Worm (Caenorhabditis elegans) whole organism, L2 larva: ENCODE results near the gene npp-1.

ENCODE experiments used
- C34F6.9 ChIP-seq: fragments of 150-350 bp; optimal IDR thresholded peaks from 2 replicates; lab custom pipeline; 2014; ENCODE audit warnings: missing biosample characterization, missing genetic modification characterization
- Y55F3AM.14 ChIP-seq: fragments of 200-800 bp; sonication (Bioruptor generic); optimal IDR thresholded peaks from 2 replicates; lab custom pipeline; 2018; ENCODE audit warnings: mild to moderate bottlenecking, missing genetic modification characterization, missing compliant biosample characterization
- ZK546.5 ChIP-seq: sonication (generic microtip); optimal IDR thresholded peaks from 2 replicates; lab custom pipeline; 2017; ENCODE audit warnings: missing biosample characterization, missing genetic modification characterization
- alr-1 ChIP-seq: fragments of 150-350 bp; optimal IDR thresholded peaks from 2 replicates; lab custom pipeline; 2014; ENCODE audit warnings: missing biosample characterization, missing genetic modification characterization
- aly-2 ChIP-seq: fragments of 150-350 bp; optimal IDR thresholded peaks from 2 replicates; lab custom pipeline; 2014; ENCODE audit warnings: missing biosample characterization, missing genetic modification characterization
- ama-1 ChIP-seq: fragments of 150-350 bp; optimal IDR thresholded peaks from 2 replicates; lab custom pipeline; 2018; ENCODE audit warnings: inconsistent platforms
- ceh-16 ChIP-seq: fragments of 150-350 bp; optimal IDR thresholded peaks from 2 replicates; lab custom pipeline; 2014; ENCODE audit warnings: missing biosample characterization, missing genetic modification characterization
- ceh-82 ChIP-seq: fragments of 150-350 bp; optimal IDR thresholded peaks from 2 replicates; lab custom pipeline; 2014; ENCODE audit warnings: missing biosample characterization, missing genetic modification characterization
- crh-2 ChIP-seq: sonication (generic microtip); optimal IDR thresholded peaks from 2 replicates; lab custom pipeline; 2017; ENCODE audit warnings: missing biosample characterization, missing genetic modification characterization
- dmd-4 ChIP-seq: sonication (generic microtip); optimal IDR thresholded peaks from 2 replicates; lab custom pipeline; 2017; ENCODE audit warnings: missing biosample characterization, missing genetic modification characterization
- elt-1 ChIP-seq: fragments of 150-350 bp; optimal IDR thresholded peaks from 2 replicates; lab custom pipeline; 2014; ENCODE audit warnings: missing biosample characterization, missing genetic modification characterization
- fos-1 ChIP-seq: fragments of 150-350 bp; optimal IDR thresholded peaks from 2 replicates; lab custom pipeline; 2014; ENCODE audit warnings: missing biosample characterization, missing genetic modification characterization
- gmeb-1 ChIP-seq: fragments of 150-350 bp; optimal IDR thresholded peaks from 2 replicates; lab custom pipeline; 2014; ENCODE audit warnings: missing biosample characterization, missing genetic modification characterization
- lin-11 ChIP-seq: fragments of 150-350 bp; sonication (generic microtip); optimal IDR thresholded peaks from 2 replicates; lab custom pipeline; 2014; ENCODE audit warnings: missing biosample characterization, missing genetic modification characterization, inconsistent platforms, mixed read lengths
- lsy-2 ChIP-seq, 2 experiments: fragments of 150-350 bp in 1 of 2; sonication (generic microtip) in 1 of 2; optimal IDR thresholded peaks; 2 replicates each; lab custom pipeline; 2014 to 2017; ENCODE audit warnings: missing biosample characterization in 2 of 2, missing genetic modification characterization in 2 of 2
- mab-5 ChIP-seq: fragments of 150-350 bp; optimal IDR thresholded peaks from 2 replicates; lab custom pipeline; 2014; ENCODE audit warnings: missing biosample characterization, missing genetic modification characterization
- mbf-1 ChIP-seq: sonication (generic microtip); optimal IDR thresholded peaks from 2 replicates; lab custom pipeline; 2017; ENCODE audit warnings: missing biosample characterization, missing genetic modification characterization
- mdl-1 ChIP-seq, 2 experiments: fragments of 150-350 bp in 1 of 2; sonication (generic microtip) in 1 of 2; optimal IDR thresholded peaks; 2 replicates each; lab custom pipeline; 2017; ENCODE audit warnings: missing biosample characterization in 2 of 2, missing genetic modification characterization in 2 of 2
- nhr-11 ChIP-seq: fragments of 150-350 bp; optimal IDR thresholded peaks from 2 replicates; lab custom pipeline; 2014; ENCODE audit warnings: missing biosample characterization, missing genetic modification characterization
- nhr-129 ChIP-seq: fragments of 150-350 bp; optimal IDR thresholded peaks from 2 replicates; lab custom pipeline; 2014; ENCODE audit warnings: missing biosample characterization, missing genetic modification characterization
- nhr-21 ChIP-seq: fragments of 150-350 bp; optimal IDR thresholded peaks from 2 replicates; lab custom pipeline; 2014; ENCODE audit warnings: missing biosample characterization, missing genetic modification characterization
- nhr-25 ChIP-seq: fragments of 150-350 bp; sonication (generic microtip); optimal IDR thresholded peaks from 3 replicates; lab custom pipeline; 2014; ENCODE audit warnings: missing biosample characterization, missing genetic modification characterization
- nhr-77 ChIP-seq: fragments of 150-350 bp; optimal IDR thresholded peaks from 2 replicates; lab custom pipeline; 2014; ENCODE audit warnings: missing biosample characterization, missing genetic modification characterization
- sem-4 ChIP-seq: fragments of 150-350 bp; optimal IDR thresholded peaks from 2 replicates; lab custom pipeline; 2014; ENCODE audit warnings: missing biosample characterization, missing genetic modification reagents, missing genetic modification characterization
- skn-1 ChIP-seq: sonication (generic microtip); optimal IDR thresholded peaks from 2 replicates; lab custom pipeline; 2017; ENCODE audit warnings: missing biosample characterization, missing genetic modification characterization
- sma-3 ChIP-seq: sonication (generic microtip); optimal IDR thresholded peaks from 2 replicates; lab custom pipeline; 2016; ENCODE audit warnings: missing genetic modification reagents, missing genetic modification characterization, missing compliant biosample characterization
- sma-9 ChIP-seq, 2 experiments: fragments of 150-350 bp in 1 of 2; sonication (generic microtip) in 1 of 2; optimal IDR thresholded peaks; 2 replicates each; lab custom pipeline; 2014 to 2016; ENCODE audit warnings: missing genetic modification characterization in 2 of 2, mild to moderate bottlenecking in 1 of 2, missing biosample characterization in 1 of 2, missing compliant biosample characterization in 1 of 2, missing genetic modification reagents in 1 of 2, moderate library complexity in 1 of 2
- snpc-4 ChIP-seq: fragments of 150-350 bp; optimal IDR thresholded peaks from 2 replicates; lab custom pipeline; 2014; ENCODE audit warnings: missing biosample characterization, missing genetic modification characterization
- unc-39 ChIP-seq: fragments of 150-350 bp; optimal IDR thresholded peaks from 2 replicates; lab custom pipeline; 2014; ENCODE audit warnings: missing biosample characterization, missing genetic modification characterization
- unc-55 ChIP-seq: fragments of 150-350 bp; sonication (generic microtip); optimal IDR thresholded peaks from 3 replicates; lab custom pipeline; 2014; ENCODE audit warnings: missing biosample characterization, missing genetic modification reagents, missing genetic modification characterization
- unc-62 ChIP-seq: fragments of 150-350 bp; optimal IDR thresholded peaks from 2 replicates; lab custom pipeline; 2014; ENCODE audit warnings: missing biosample characterization, missing genetic modification reagents, missing genetic modification characterization
- ztf-1 ChIP-seq: fragments of 200-800 bp; sonication (Bioruptor generic); conservative IDR thresholded peaks from 2 replicates; pipeline ENCODE4 v1.3.6; 2022; ENCODE audit warnings: missing genetic modification characterization, missing compliant biosample characterization
- ztf-11 ChIP-seq: sonication (generic microtip); optimal IDR thresholded peaks from 2 replicates; lab custom pipeline; 2017; ENCODE audit warnings: missing biosample characterization, missing genetic modification characterization
- ztf-4 ChIP-seq: fragments of 150-350 bp; optimal IDR thresholded peaks from 2 replicates; lab custom pipeline; 2014; ENCODE audit warnings: missing biosample characterization, missing genetic modification characterization

Gene npp-1

DNA sequence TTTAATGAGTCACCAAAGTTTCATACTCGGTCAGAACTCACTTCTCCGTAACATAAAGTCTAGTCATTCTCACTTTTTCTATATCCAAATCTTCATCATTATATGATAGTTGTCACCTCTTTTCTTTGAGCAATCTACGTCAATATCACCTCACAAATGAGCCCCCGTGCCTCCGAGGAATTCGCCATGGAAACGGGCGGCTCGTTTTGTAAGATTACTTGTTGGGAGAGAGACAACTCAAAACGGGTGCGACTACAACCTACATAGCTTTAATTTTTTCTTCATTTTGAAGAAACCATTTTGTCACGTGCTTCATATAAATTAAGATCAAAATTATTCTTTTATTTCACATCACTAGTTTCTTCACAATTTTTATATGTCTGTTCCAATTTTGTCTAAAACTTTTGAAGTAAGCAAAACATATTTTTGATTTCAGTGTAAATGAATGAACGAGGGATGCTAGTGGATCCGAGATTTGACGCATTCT is 20.6 kb downstream of the npp-1 start, which contains the start of gene nhr-4:
TSS of gene nhr-4 (plus strand) at position 437 of the 487 bp plus-strand sequence.
- no peak for TF ChIP-seq nhr-11 (tag; lab: Kevin White, UChicago)
- TF ChIP-seq fos-1 (tag; lab: Kevin White, UChicago), result no peak
- no peak for TF ChIP-seq alr-1 (tag; lab: Kevin White, UChicago)
- TF ChIP-seq snpc-4 (tag; lab: Kevin White, UChicago), result no peak
- no peak for TF ChIP-seq ztf-11 (tag; lab: Kevin White, UChicago)
- TF ChIP-seq mab-5, result no peak
- TF ChIP-seq sem-4, result no peak
- no peak for TF ChIP-seq mbf-1 (tag; lab: Kevin White, UChicago)
- no peak for TF ChIP-seq sma-9 (GFP tag; optimal IDR thresholded peaks at IDR 0.05; lab: Kevin White, UChicago)
- no peak for TF ChIP-seq sma-9 (tag; optimal IDR thresholded peaks at IDR 0.05; lab: Kevin White, UChicago)
- TF ChIP-seq lsy-2 (tag; optimal IDR thresholded peaks at IDR 0.05; lab: Kevin White, UChicago), result no peak
- no peak for TF ChIP-seq lin-11
- TF ChIP-seq unc-62 (GFP tag; lab: Kevin White, UChicago), result no peak
- no peak for TF ChIP-seq ceh-82 (tag; lab: Kevin White, UChicago)
- no peak for TF ChIP-seq crh-2 (tag; lab: Kevin White, UChicago)
- TF ChIP-seq ceh-16, result no peak
- TF ChIP-seq gmeb-1, result no peak
- no peak for TF ChIP-seq ama-1
- no peak for TF ChIP-seq nhr-25 (tag; lab: Kevin White, UChicago)
- no peak for TF ChIP-seq mdl-1 (tag; optimal IDR thresholded peaks at IDR 0.05; lab: Kevin White, UChicago)

DNA sequence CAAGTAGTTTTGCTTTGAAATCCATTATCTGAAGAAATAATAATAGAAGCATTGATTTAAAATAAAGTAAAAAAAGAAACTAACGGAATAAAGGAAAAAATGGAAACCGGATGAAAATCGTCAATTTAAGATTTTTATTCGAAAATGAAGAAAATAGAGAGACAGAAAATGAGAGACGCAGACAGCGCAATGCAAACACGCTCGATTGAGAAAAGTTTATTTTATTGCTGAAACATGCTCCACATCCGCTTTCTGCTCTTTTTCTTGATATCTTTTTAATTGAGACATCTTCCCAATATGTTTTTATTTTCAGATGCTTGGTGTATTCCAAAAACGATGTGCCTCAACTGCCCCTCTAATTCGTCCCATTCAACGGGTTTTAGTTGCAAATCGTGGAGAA is 26.0 kb downstream of the npp-1 start, which contains the start of the genes prp-18 and mccc-1:
TSS of gene prp-18 (minus strand) at position 127 of the 400 bp plus-strand sequence.
TSS of gene mccc-1 (plus strand) at position 314 of the 400 bp plus-strand sequence.
- TF ChIP-seq fos-1 (tag; lab: Kevin White, UChicago) (peak; percentile 47), C34F6.9 (peak; percentile 90), snpc-4 (tag; lab: Kevin White, UChicago) (no peak), sem-4 (peak; percentile 11), aly-2 (tag; lab: Kevin White, UChicago) (no peak), nhr-129 (peak; percentile 51), ceh-82 (tag; lab: Kevin White, UChicago) (no peak), nhr-77 (tag; lab: Kevin White, UChicago) (no peak), sma-9 (GFP tag; optimal IDR thresholded peaks at IDR 0.05; lab: Kevin White, UChicago) (peak; percentile 23), sma-9 (tag; optimal IDR thresholded peaks at IDR 0.05; lab: Kevin White, UChicago) (no peak), mbf-1 (tag; lab: Kevin White, UChicago) (no peak), Y55F3AM.14 (GFP tag; lab: Kevin White, UChicago) (no peak), gmeb-1 (peak; percentile 21), crh-2 (tag; lab: Kevin White, UChicago) (peak; percentile 60), unc-55 (GFP tag; lab: Kevin White, UChicago) (peak; percentile 82)

DNA sequence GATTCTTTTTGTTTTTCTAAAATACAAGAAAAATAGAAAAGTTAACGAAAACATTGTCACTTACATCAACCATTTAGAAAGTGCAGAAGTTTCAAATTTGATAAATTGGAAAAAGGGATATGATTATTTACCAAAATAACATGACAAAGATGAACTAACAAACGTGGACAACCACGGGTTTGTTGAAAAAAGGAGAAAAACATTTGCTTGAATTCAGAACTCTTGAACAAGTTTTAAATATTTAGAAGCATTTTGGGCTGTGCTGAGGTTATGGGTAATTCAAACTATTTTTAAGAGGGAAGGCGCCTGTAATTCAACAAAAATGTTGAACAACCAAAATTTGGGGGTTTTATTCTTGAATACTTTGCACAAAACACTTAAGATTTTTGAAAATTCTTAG is 31.6 kb downstream of the npp-1 start, which contains the start of gene ttbk-3:
TSS of gene ttbk-3 (minus strand) at position 101 of the 400 bp plus-strand sequence.
- TF ChIP-seq C34F6.9, result no peak
- TF ChIP-seq Y55F3AM.14 (GFP tag; lab: Kevin White, UChicago), result no peak
- TF ChIP-seq ztf-11 (tag; lab: Kevin White, UChicago), result no peak
- no peak for TF ChIP-seq elt-1
- no peak for TF ChIP-seq ztf-4 (tag; lab: Kevin White, UChicago)
- no peak for TF ChIP-seq crh-2 (tag; lab: Kevin White, UChicago)
- no peak for TF ChIP-seq nhr-77 (tag; lab: Kevin White, UChicago)

DNA sequence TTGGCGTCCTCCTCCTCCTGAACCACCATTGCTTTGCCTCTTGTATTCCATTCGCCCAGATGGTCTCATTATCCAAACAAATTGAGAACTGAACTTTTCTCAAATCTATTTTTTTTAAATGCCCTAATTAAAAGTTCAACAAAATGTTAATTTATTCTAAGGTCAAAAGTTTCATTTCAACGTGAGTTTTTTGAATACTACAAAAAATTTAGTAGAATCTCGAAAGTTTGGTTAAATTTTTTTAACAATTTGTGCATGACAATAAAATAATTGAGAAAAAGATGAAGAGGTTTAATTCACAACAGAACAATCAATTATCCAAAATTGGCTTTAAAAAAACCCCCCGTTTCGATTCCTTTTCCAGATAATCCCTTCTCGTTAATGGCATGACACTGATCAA is 33.6 kb downstream of the npp-1 start, which contains the start of gene F32B6.4:
TSS of gene F32B6.4 (minus strand) at position 101 of the 400 bp plus-strand sequence.
- TF ChIP-seq lin-11 (no peak), sma-3 (GFP tag; lab: Kevin White, UChicago) (no peak), dmd-4 (tag; lab: Kevin White, UChicago) (no peak), ZK546.5 (tag; lab: Kevin White, UChicago) (no peak), crh-2 (tag; lab: Kevin White, UChicago) (no peak), unc-55 (GFP tag; lab: Kevin White, UChicago) (no peak), ztf-4 (tag; lab: Kevin White, UChicago) (no peak), nhr-129 (no peak), skn-1 (tag; lab: Kevin White, UChicago) (no peak), mbf-1 (tag; lab: Kevin White, UChicago) (no peak), nhr-25 (tag; lab: Kevin White, UChicago) (no peak), unc-39 (tag; lab: Kevin White, UChicago) (no peak), ztf-1 (GFP tag; lab: Robert Waterston, UW) (no peak), sma-9 (GFP tag; optimal IDR thresholded peaks at IDR 0.05; lab: Kevin White, UChicago) (no peak), sma-9 (tag; optimal IDR thresholded peaks at IDR 0.05; lab: Kevin White, UChicago) (no peak), nhr-21 (tag; lab: Kevin White, UChicago) (no peak), snpc-4 (tag; lab: Kevin White, UChicago) (no peak), mdl-1 (tag; optimal IDR thresholded peaks at IDR 0.05; lab: Kevin White, UChicago) (no peak)
